ENCODE assay signal across 3 worm cellular contexts in genomic region chrX:13021446-13021845, ce11.
A peak's percentile ranks its signal among the peaks of the same experiment; 100 is the strongest.
TF ChIP-seq lines count a peak whose summit lies in the region.

No protein-coding gene starts in this region.

TF ChIP-seq in whole organism, L1 larva, 84 proteins besides CTCF, POLR2A, EP300 and RAD21:
- TF ChIP-seq nhr-20 (tag; optimal IDR thresholded peaks at IDR 0.05; lab: Kevin White, UChicago) (no peak), lin-14 (GFP tag; optimal IDR thresholded peaks at IDR 0.05; lab: Kevin White, UChicago) (peak; percentile 3)

TF ChIP-seq in whole organism, late embryonic, 69 proteins besides CTCF, POLR2A, EP300 and RAD21:
- TF ChIP-seq unc-42 (tag; optimal IDR thresholded peaks at IDR 0.05; lab: Kevin White, UChicago) (peak; percentile 66), sdc-2 (tag; optimal IDR thresholded peaks at IDR 0.05; lab: Kevin White, UChicago) (no peak)
TF ChIP-seq in whole organism, late embryonic: peak in this region for 1.

TF ChIP-seq in whole organism, mixed stage, embryonic, 35 proteins besides CTCF, POLR2A, EP300 and RAD21:
- TF ChIP-seq ces-1 (GFP tag; optimal IDR thresholded peaks at IDR 0.05; lab: Kevin White, UChicago) (peak; percentile 85), unc-120 (tag; optimal IDR thresholded peaks at IDR 0.05; lab: Kevin White, UChicago; ENCODE audit: poor library complexity, severe bottlenecking) (no peak)
